Worm (Caenorhabditis elegans): ENCODE results near the gene svh-1.

DNA sequence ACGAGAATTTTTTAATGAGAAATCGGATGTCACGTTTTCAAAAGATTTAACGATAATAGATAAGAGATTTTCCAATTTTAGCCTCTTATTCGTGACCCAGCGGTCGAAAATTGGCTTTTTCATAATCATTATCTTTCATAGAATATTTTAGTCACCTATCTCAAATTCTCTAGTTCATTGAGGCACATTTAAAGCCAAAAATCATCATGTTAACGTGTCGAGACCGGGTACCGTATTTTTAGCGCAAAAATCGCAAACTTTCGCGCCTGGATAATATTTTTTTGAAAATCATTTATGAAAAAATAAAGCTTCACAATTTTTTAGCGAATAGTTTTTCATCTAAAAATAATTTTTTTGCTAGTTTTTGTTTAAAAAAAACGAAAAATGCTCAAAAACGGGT lies 40.5 kb upstream of the svh-1 start, which contains the start of gene B0218.7:
- TF ChIP-seq ceh-36 (tag; optimal IDR thresholded peaks at IDR 0.05) (no peak), flt-1 (GFP tag; IDR thresholded peaks at IDR 0.05) (no peak), ama-1 (optimal IDR thresholded peaks at IDR 0.05) (no peak), aly-1 (tag; optimal IDR thresholded peaks at IDR 0.05) (no peak), tra-4 (tag; optimal IDR thresholded peaks at IDR 0.05) (no peak), tbx-11 (GFP tag; IDR thresholded peaks at IDR 0.05) (no peak), scrt-1 (GFP tag; IDR thresholded peaks at IDR 0.05) (no peak), tbx-37 (GFP tag; conservative IDR thresholded peaks at IDR 0.05) (no peak), pes-1 (GFP tag; IDR thresholded peaks at IDR 0.05) (no peak), ceh-13 (GFP tag; optimal IDR thresholded peaks at IDR 0.05) (no peak), hmg-4 (GFP tag; optimal IDR thresholded peaks at IDR 0.05) (no peak), hmbx-1 (tag; optimal IDR thresholded peaks at IDR 0.05) (no peak)
